Fruit fly (Drosophila melanogaster) whole organism, embryonic: ENCODE results near the gene Bug22.

ENCODE experiments used
- Aef1 ChIP-seq: fragments of 200-800 bp; sonication (Bioruptor generic); IDR thresholded peaks from 3 replicates; pipeline ENCODE4 v1.3.6; 2022; ENCODE audit warnings: missing biosample characterization, missing genetic modification characterization
- BEAF-32 ChIP-seq: fragments of 200-800 bp; sonication (Bioruptor generic); optimal IDR thresholded peaks from 3 replicates; lab custom pipeline; 2017; ENCODE audit warnings: missing biosample characterization, missing genetic modification characterization, mild to moderate bottlenecking, moderate library complexity, missing genetic modification reagents
- CG10267 ChIP-seq: fragments of 200-800 bp; sonication (Bioruptor generic); optimal IDR thresholded peaks from 2 replicates; lab custom pipeline; 2018; ENCODE audit warnings: missing biosample characterization, mild to moderate bottlenecking, missing genetic modification characterization, moderate library complexity
- CG10543 ChIP-seq: fragments of 200-800 bp; sonication (Bioruptor generic); optimal IDR thresholded peaks from 3 replicates; lab custom pipeline; 2017; ENCODE audit warnings: missing biosample characterization, mild to moderate bottlenecking, missing genetic modification characterization, moderate library complexity
- CG11093 ChIP-seq: fragments of 200-800 bp; sonication (Bioruptor generic); IDR thresholded peaks from 3 replicates; pipeline ENCODE4 v1.3.6; 2022; ENCODE audit warnings: missing biosample characterization, missing genetic modification characterization
- CG11247 ChIP-seq: fragments of 200-800 bp; sonication (Bioruptor generic); IDR thresholded peaks from 2 replicates; pipeline ENCODE4 v1.3.6; 2022; ENCODE audit warnings: missing biosample characterization, missing genetic modification characterization
- CG13775 ChIP-seq: fragments of 200-800 bp; sonication (Bioruptor generic); optimal IDR thresholded peaks from 3 replicates; lab custom pipeline; 2017; ENCODE audit warnings: missing biosample characterization, mild to moderate bottlenecking, missing genetic modification characterization
- CG14014 ChIP-seq: fragments of 200-800 bp; sonication (Bioruptor generic); IDR thresholded peaks from 2 replicates; pipeline ENCODE4 v1.3.6; 2022; ENCODE audit warnings: missing biosample characterization, missing genetic modification characterization
- CG15514 ChIP-seq: fragments of 200-800 bp; sonication (Bioruptor generic); optimal IDR thresholded peaks from 3 replicates; lab custom pipeline; 2017; ENCODE audit warnings: missing biosample characterization, missing genetic modification characterization, mild to moderate bottlenecking, moderate library complexity, missing genetic modification reagents
- CG1603 ChIP-seq: fragments of 200-800 bp; sonication (Bioruptor generic); optimal IDR thresholded peaks from 2 replicates; lab custom pipeline; 2019; ENCODE audit warnings: missing biosample characterization, mild to moderate bottlenecking, missing genetic modification characterization, moderate library complexity
- CG18599 ChIP-seq: fragments of 200-800 bp; sonication (Bioruptor generic); optimal IDR thresholded peaks from 3 replicates; lab custom pipeline; 2017; ENCODE audit warnings: missing biosample characterization, missing genetic modification characterization, mild to moderate bottlenecking, moderate library complexity, missing genetic modification reagents
- CG30020 ChIP-seq: fragments of 200-800 bp; optimal IDR thresholded peaks from 2 replicates; lab custom pipeline; 2019; ENCODE audit warnings: missing biosample characterization, mild to moderate bottlenecking, missing genetic modification characterization, moderate library complexity
- CG6254 ChIP-seq: fragments of 200-800 bp; sonication (Bioruptor generic); optimal IDR thresholded peaks from 3 replicates; lab custom pipeline; 2017; ENCODE audit warnings: mild to moderate bottlenecking, missing biosample characterization, missing genetic modification reagents, missing genetic modification characterization
- CG6272 ChIP-seq: fragments of 200-800 bp; sonication (Bioruptor generic); IDR thresholded peaks from 2 replicates; pipeline ENCODE4 v1.3.6; 2022; ENCODE audit warnings: missing biosample characterization, missing genetic modification characterization
- CG8359 ChIP-seq: fragments of 200-800 bp; sonication (Bioruptor generic); optimal IDR thresholded peaks from 2 replicates; lab custom pipeline; 2017; ENCODE audit warnings: missing biosample characterization, mild to moderate bottlenecking, missing genetic modification characterization, borderline replicate concordance
- Dip3 ChIP-seq: fragments of 200-800 bp; sonication (Bioruptor generic); optimal IDR thresholded peaks from 3 replicates; lab custom pipeline; 2016; ENCODE audit warnings: missing biosample characterization, missing genetic modification characterization
- Hr78 ChIP-seq, 2 experiments: fragments of 200-800 bp in 1 of 2; fragments of >200 bp in 1 of 2; sonication (Bioruptor generic) in 1 of 2; optimal IDR thresholded peaks; 2 replicates each; lab custom pipeline; 2017 to 2019; ENCODE audit warnings: missing biosample characterization in 2 of 2, missing genetic modification characterization in 2 of 2, mild to moderate bottlenecking in 1 of 2, moderate library complexity in 1 of 2
- MBD-R2 ChIP-seq: fragments of 200-800 bp; sonication (Bioruptor generic); IDR thresholded peaks from 2 replicates; pipeline ENCODE4 v1.3.6; 2022; ENCODE audit warnings: missing biosample characterization, missing genetic modification characterization
- Oli ChIP-seq: fragments of 200-800 bp; sonication (Bioruptor generic); optimal IDR thresholded peaks from 2 replicates; lab custom pipeline; 2018; ENCODE audit warnings: missing biosample characterization, mild to moderate bottlenecking, missing genetic modification characterization, moderate library complexity
- Opbp ChIP-seq: fragments of 200-800 bp; sonication (Bioruptor generic); IDR thresholded peaks from 3 replicates; pipeline ENCODE4 v1.3.6; 2022; ENCODE audit warnings: missing biosample characterization, missing genetic modification characterization; ENCODE audit not compliant: partially characterized antibody
- Sry-δ ChIP-seq: fragments of 200-800 bp; sonication (Bioruptor generic); optimal IDR thresholded peaks from 2 replicates; lab custom pipeline; 2016; ENCODE audit warnings: missing biosample characterization, missing genetic modification characterization
- TFAM ChIP-seq: fragments of 200-800 bp; sonication (Bioruptor generic); optimal IDR thresholded peaks from 2 replicates; lab custom pipeline; 2017; ENCODE audit warnings: missing biosample characterization, missing genetic modification characterization, inconsistent platforms
- YL-1 ChIP-seq: fragments of 200-800 bp; sonication (Bioruptor generic); optimal IDR thresholded peaks from 3 replicates; lab custom pipeline; 2017; ENCODE audit warnings: missing biosample characterization, mild to moderate bottlenecking, missing genetic modification characterization
- al ChIP-seq: fragments of 200-800 bp; sonication (Bioruptor generic); IDR thresholded peaks from 2 replicates; pipeline ENCODE4 v1.3.6; 2022; ENCODE audit warnings: missing biosample characterization, missing genetic modification characterization
- amos ChIP-seq: fragments of 200-800 bp; sonication (Bioruptor generic); IDR thresholded peaks from 2 replicates; pipeline ENCODE4 v1.3.6; 2022; ENCODE audit warnings: missing biosample characterization, missing genetic modification characterization; ENCODE audit not compliant: partially characterized antibody
- bbx ChIP-seq: fragments of 200-800 bp; sonication (Bioruptor generic); IDR thresholded peaks from 2 replicates; pipeline ENCODE4 v1.3.6; 2022; ENCODE audit warnings: missing biosample characterization, missing genetic modification characterization; ENCODE audit not compliant: partially characterized antibody
- bcd ChIP-seq: fragments of 200-800 bp; sonication (Bioruptor generic); optimal IDR thresholded peaks from 2 replicates; lab custom pipeline; 2017; ENCODE audit warnings: missing biosample characterization, mild to moderate bottlenecking, missing genetic modification characterization
- chinmo ChIP-seq: fragments of 200-800 bp; sonication (Bioruptor generic); IDR thresholded peaks from 4 replicates; pipeline ENCODE4 v1.3.6; 2022; ENCODE audit warnings: missing biosample characterization, missing genetic modification characterization; ENCODE audit not compliant: partially characterized antibody
- crol ChIP-seq: fragments of 200-800 bp; sonication (Bioruptor generic); IDR thresholded peaks from 2 replicates; pipeline ENCODE4 v1.3.6; 2022; ENCODE audit warnings: missing biosample characterization, missing genetic modification characterization
- gcm2 ChIP-seq: fragments of 200-800 bp; sonication (Bioruptor generic); optimal IDR thresholded peaks from 2 replicates; lab custom pipeline; 2016; ENCODE audit warnings: missing biosample characterization, missing genetic modification characterization
- hbn ChIP-seq: fragments of 200-800 bp; sonication (Bioruptor generic); IDR thresholded peaks from 2 replicates; pipeline ENCODE4 v1.3.6; 2022; ENCODE audit warnings: missing biosample characterization, missing genetic modification characterization; ENCODE audit not compliant: partially characterized antibody
- knrl ChIP-seq: fragments of 200-800 bp; sonication (Bioruptor generic); IDR thresholded peaks from 3 replicates; pipeline ENCODE4 v1.3.6; 2022; ENCODE audit warnings: missing biosample characterization, missing genetic modification characterization; ENCODE audit not compliant: partially characterized antibody
- onecut ChIP-seq: fragments of 200-800 bp; sonication (Bioruptor generic); IDR thresholded peaks from 2 replicates; pipeline ENCODE4 v1.3.6; 2022; ENCODE audit warnings: missing biosample characterization, missing genetic modification characterization
- peb ChIP-seq: fragments of 200-800 bp; sonication (Bioruptor generic); IDR thresholded peaks from 2 replicates; pipeline ENCODE4 v1.3.6; 2022; ENCODE audit warnings: missing biosample characterization, missing genetic modification characterization
- pzg ChIP-seq: fragments of 200-800 bp; sonication (Bioruptor generic); optimal IDR thresholded peaks from 3 replicates; lab custom pipeline; 2018; ENCODE audit warnings: missing biosample characterization, mild to moderate bottlenecking, missing genetic modification characterization, moderate library complexity
- rib ChIP-seq: fragments of 200-800 bp; sonication (Bioruptor generic); IDR thresholded peaks from 2 replicates; pipeline ENCODE4 v1.3.6; 2022; ENCODE audit warnings: missing biosample characterization, missing genetic modification characterization
- sug ChIP-seq: fragments of 200-800 bp; optimal IDR thresholded peaks from 2 replicates; lab custom pipeline; 2019; ENCODE audit warnings: missing biosample characterization, mild to moderate bottlenecking, missing genetic modification characterization, moderate library complexity
- tna ChIP-seq: fragments of 200-800 bp; sonication (Bioruptor generic); IDR thresholded peaks from 2 replicates; pipeline ENCODE4 v1.3.6; 2022; ENCODE audit warnings: missing biosample characterization, missing genetic modification characterization; ENCODE audit not compliant: partially characterized antibody
- trem ChIP-seq: fragments of 200-800 bp; optimal IDR thresholded peaks from 3 replicates; lab custom pipeline; 2019; ENCODE audit warnings: missing biosample characterization, mild to moderate bottlenecking, missing genetic modification characterization, moderate library complexity
- unc-4 ChIP-seq: fragments of 200-800 bp; sonication (Bioruptor generic); IDR thresholded peaks from 2 replicates; pipeline ENCODE4 v1.3.6; 2022; ENCODE audit warnings: missing biosample characterization, missing genetic modification characterization; ENCODE audit not compliant: partially characterized antibody
- usp ChIP-seq: fragments of >200 bp; optimal IDR thresholded peaks from 2 replicates; lab custom pipeline; 2017; ENCODE audit warnings: missing biosample characterization, missing genetic modification characterization
- wdn ChIP-seq: fragments of 200-800 bp; sonication (Bioruptor generic); IDR thresholded peaks from 2 replicates; pipeline ENCODE4 v1.3.6; 2022; ENCODE audit warnings: missing biosample characterization, missing genetic modification characterization
- wek ChIP-seq: fragments of 200-800 bp; sonication (Bioruptor generic); optimal IDR thresholded peaks from 3 replicates; lab custom pipeline; 2018; ENCODE audit warnings: missing biosample characterization, mild to moderate bottlenecking, missing genetic modification characterization, moderate library complexity

Gene Bug22

DNA sequence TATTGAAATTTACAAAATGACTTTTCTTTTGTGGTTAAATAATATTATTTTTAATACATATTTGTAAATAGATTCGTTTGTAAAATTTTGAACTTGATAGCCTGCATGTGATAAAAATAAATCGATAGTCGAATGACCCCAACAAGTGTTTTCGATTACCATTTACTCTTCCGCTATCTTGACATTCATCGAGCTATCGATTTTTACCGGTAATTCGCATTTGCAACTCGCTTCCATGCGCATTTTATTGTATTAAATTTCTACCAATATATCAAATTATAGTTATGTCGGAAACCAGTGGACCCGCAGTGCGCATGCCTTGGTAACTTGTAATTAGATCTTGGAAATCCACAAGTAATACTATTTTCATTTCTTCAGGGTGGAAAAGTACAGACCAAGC is 11.7 kb downstream of the Bug22 start, which contains the start of gene RfC3 (continued):
- no peak for TF ChIP-seq CG18599 (GFP tag; lab: Kevin White, UChicago)
- TF ChIP-seq pzg (GFP tag; lab: Kevin White, UChicago): peak; percentile 64
- TF ChIP-seq CG6254: no peak
- no peak for TF ChIP-seq Dip3 (GFP tag; lab: Kevin White, UChicago)
- TF ChIP-seq bcd (GFP tag; lab: Kevin White, UChicago): no peak
- no peak for TF ChIP-seq crol (GFP tag; lab: Robert Waterston, UW)
- TF ChIP-seq CG11093 (GFP tag; lab: Robert Waterston, UW): no peak
- TF ChIP-seq chinmo (GFP tag; lab: Robert Waterston, UW): peak; percentile 84; the same call in 1 of the 4 replicates
- TF ChIP-seq CG10267 (tag; lab: Kevin White, UChicago): peak; percentile 21
- TF ChIP-seq unc-4: peak; percentile 75
- no peak for TF ChIP-seq peb (GFP tag; lab: Robert Waterston, UW)
- no peak for TF ChIP-seq CG13775
- no peak for TF ChIP-seq usp (GFP tag; lab: Kevin White, UChicago)
- TF ChIP-seq wdn: no peak
- no peak for TF ChIP-seq wek
- peak; percentile 76; the same call in 1 of the 2 replicates for TF ChIP-seq amos (GFP tag; lab: Robert Waterston, UW)
- peak; percentile 59; the same call in 2 of the 3 replicates for TF ChIP-seq knrl (GFP tag; lab: Robert Waterston, UW)
- TF ChIP-seq Hr78 (GFP tag; optimal IDR thresholded peaks at IDR 0.05; lab: Kevin White, UChicago): peak in 1 of 2 experiments; percentile 93
- TF ChIP-seq CG1603 (tag; lab: Kevin White, UChicago): peak; percentile 99
- peak; percentile 73; the same call in 2 of the 3 replicates for TF ChIP-seq Opbp
- peak; percentile 54; the same call in 1 of the 2 replicates for TF ChIP-seq onecut
- peak; percentile 55 for TF ChIP-seq trem
- no peak for TF ChIP-seq Oli (tag; lab: Kevin White, UChicago)
- TF ChIP-seq CG14014 (GFP tag; lab: Robert Waterston, UW): no peak
- peak; percentile 38 for TF ChIP-seq YL-1
- TF ChIP-seq Aef1: no peak
- TF ChIP-seq CG15514 (GFP tag; lab: Kevin White, UChicago): no peak
- peak; percentile 51; the same call in 1 of the 2 replicates for TF ChIP-seq MBD-R2 (GFP tag; lab: Robert Waterston, UW)
- TF ChIP-seq rib (GFP tag; lab: Robert Waterston, UW): 0 out of 2 replicates have a peak, but pooled peaks have one; percentile 11
- peak; percentile 92 for TF ChIP-seq CG30020 (tag; lab: Kevin White, UChicago)
- TF ChIP-seq BEAF-32 (GFP tag; lab: Kevin White, UChicago): peak; percentile 61
- TF ChIP-seq al (GFP tag; lab: Robert Waterston, UW): no peak
- TF ChIP-seq hbn: peak; percentile 79
- no peak for TF ChIP-seq CG6272 (GFP tag; lab: Robert Waterston, UW)
- no peak for TF ChIP-seq CG10543 (GFP tag; lab: Kevin White, UChicago)
- TF ChIP-seq tna (GFP tag; lab: Robert Waterston, UW): peak; percentile 97
- TF ChIP-seq Sry-δ (GFP tag; lab: Kevin White, UChicago): peak; percentile 31
- peak; percentile 20 for TF ChIP-seq sug (tag; lab: Kevin White, UChicago)
- peak; percentile 95 for TF ChIP-seq bbx (GFP tag; lab: Robert Waterston, UW)
- no peak for TF ChIP-seq TFAM (GFP tag; lab: Kevin White, UChicago)
- no peak for TF ChIP-seq gcm2 (GFP tag; lab: Kevin White, UChicago)
- no peak for TF ChIP-seq CG8359
- no peak for TF ChIP-seq CG11247
